Worm (Caenorhabditis elegans) whole organism, young adult: ENCODE results near the gene F14H3.6.

ENCODE experiments used
- F33H1.4 ChIP-seq: fragments of 200-800 bp; sonication (Bioruptor generic); IDR thresholded peaks from 2 replicates; pipeline ENCODE4 v1.3.6; 2022; ENCODE audit warnings: missing genetic modification reagents, missing genetic modification characterization, missing compliant biosample characterization
- F57A8.1 ChIP-seq: fragments of 200-800 bp; sonication (Bioruptor generic); optimal IDR thresholded peaks from 2 replicates; lab custom pipeline; 2018; ENCODE audit warnings: mild to moderate bottlenecking, missing genetic modification characterization, moderate library complexity, missing compliant biosample characterization
- K12H6.12 ChIP-seq: fragments of 200-800 bp; sonication (Bioruptor generic); optimal IDR thresholded peaks from 2 replicates; lab custom pipeline; 2018; ENCODE audit warnings: mild to moderate bottlenecking, missing genetic modification characterization, missing compliant biosample characterization
- Y53F4B.3 ChIP-seq: fragments of 200-800 bp; sonication (Bioruptor generic); IDR thresholded peaks from 2 replicates; pipeline ENCODE4 v1.3.6; 2022; ENCODE audit warnings: missing genetic modification reagents, missing genetic modification characterization, missing compliant biosample characterization
- Y56A3A.18 ChIP-seq: fragments of 200-800 bp; sonication (Bioruptor generic); IDR thresholded peaks from 2 replicates; pipeline ENCODE4 v1.3.6; 2022; ENCODE audit warnings: missing genetic modification reagents, missing genetic modification characterization, missing compliant biosample characterization
- Y95B8A.8 ChIP-seq: fragments of 200-800 bp; sonication (Bioruptor generic); IDR thresholded peaks from 2 replicates; pipeline ENCODE4 v1.3.6; 2022; ENCODE audit warnings: missing genetic modification reagents, missing genetic modification characterization, missing compliant biosample characterization
- ZK185.1 ChIP-seq: sonication (generic microtip); optimal IDR thresholded peaks from 2 replicates; lab custom pipeline; 2016; ENCODE audit warnings: mild to moderate bottlenecking, missing genetic modification characterization, missing compliant biosample characterization; ENCODE audit not compliant: poor library complexity, severe bottlenecking
- aptf-3 ChIP-seq: fragments of 200-800 bp; sonication (Bioruptor generic); IDR thresholded peaks from 2 replicates; pipeline ENCODE4 v1.3.6; 2022; ENCODE audit warnings: missing genetic modification characterization, missing compliant biosample characterization
- atf-7 ChIP-seq: sonication (generic microtip); optimal IDR thresholded peaks from 2 replicates; lab custom pipeline; 2017; ENCODE audit warnings: mild to moderate bottlenecking, missing genetic modification characterization, missing compliant biosample characterization
- athp-1 ChIP-seq: sonication (generic microtip); optimal IDR thresholded peaks from 2 replicates; lab custom pipeline; 2017; ENCODE audit warnings: mild to moderate bottlenecking, missing genetic modification characterization, missing compliant biosample characterization
- attf-3 ChIP-seq: fragments of 200-800 bp; sonication (Bioruptor generic); conservative IDR thresholded peaks from 2 replicates; pipeline ENCODE4 v1.3.6; 2022; ENCODE audit warnings: missing genetic modification reagents, missing genetic modification characterization, missing compliant biosample characterization
- cebp-2 ChIP-seq: fragments of 200-800 bp; sonication (Bioruptor generic); IDR thresholded peaks from 2 replicates; pipeline ENCODE4 v1.3.6; 2022; ENCODE audit warnings: missing genetic modification characterization, missing compliant biosample characterization
- ceh-100 ChIP-seq: fragments of 200-800 bp; sonication (Bioruptor generic); IDR thresholded peaks from 2 replicates; pipeline ENCODE4 v1.3.6; 2022; ENCODE audit warnings: missing genetic modification reagents, missing genetic modification characterization, missing compliant biosample characterization
- ceh-27 ChIP-seq: fragments of 200-800 bp; sonication (Bioruptor generic); optimal IDR thresholded peaks from 2 replicates; lab custom pipeline; 2018; ENCODE audit warnings: mild to moderate bottlenecking, missing genetic modification characterization, moderate library complexity, missing compliant biosample characterization
- ceh-79 ChIP-seq: sonication (generic microtip); optimal IDR thresholded peaks from 2 replicates; lab custom pipeline; 2017; ENCODE audit warnings: mild to moderate bottlenecking, missing genetic modification characterization, missing compliant biosample characterization
- die-1 ChIP-seq: sonication (generic microtip); optimal IDR thresholded peaks from 2 replicates; lab custom pipeline; 2016; ENCODE audit warnings: missing genotype, mild to moderate bottlenecking, missing genetic modification characterization, missing compliant biosample characterization
- dox-1 ChIP-seq: fragments of 200-800 bp; sonication (Bioruptor generic); IDR thresholded peaks from 2 replicates; pipeline ENCODE4 v1.3.6; 2022; ENCODE audit warnings: missing genetic modification reagents, missing genetic modification characterization, missing compliant biosample characterization
- dpl-1 ChIP-seq: fragments of 150-350 bp; optimal IDR thresholded peaks from 2 replicates; lab custom pipeline; 2014; ENCODE audit warnings: missing biosample characterization, missing genetic modification reagents, missing genetic modification characterization
- efl-1 ChIP-seq: fragments of 150-350 bp; optimal IDR thresholded peaks from 2 replicates; lab custom pipeline; 2014; ENCODE audit warnings: missing biosample characterization, missing genetic modification reagents, missing genetic modification characterization
- egl-18 ChIP-seq: fragments of 200-800 bp; sonication (Bioruptor generic); IDR thresholded peaks from 2 replicates; pipeline ENCODE4 v1.3.6; 2022; ENCODE audit warnings: missing genetic modification reagents, missing genetic modification characterization, missing compliant biosample characterization
- egl-44 ChIP-seq: fragments of 200-800 bp; sonication (Bioruptor generic); IDR thresholded peaks from 2 replicates; pipeline ENCODE4 v1.3.6; 2022; ENCODE audit warnings: missing genetic modification reagents, missing genetic modification characterization, missing compliant biosample characterization
- ets-4 ChIP-seq: fragments of 200-800 bp; sonication (Bioruptor generic); optimal IDR thresholded peaks from 2 replicates; lab custom pipeline; 2018; ENCODE audit warnings: mild to moderate bottlenecking, missing genetic modification characterization, missing compliant biosample characterization
- hlh-12 ChIP-seq: sonication (generic microtip); optimal IDR thresholded peaks from 2 replicates; lab custom pipeline; 2016; ENCODE audit warnings: missing genetic modification characterization, missing compliant biosample characterization
- let-526 ChIP-seq: fragments of 200-800 bp; sonication (Bioruptor generic); IDR thresholded peaks from 2 replicates; pipeline ENCODE4 v1.3.6; 2022; ENCODE audit warnings: missing genetic modification reagents, missing genetic modification characterization, missing compliant biosample characterization
- lin-54 ChIP-seq: fragments of 200-800 bp; sonication (Bioruptor generic); optimal IDR thresholded peaks from 2 replicates; lab custom pipeline; 2018; ENCODE audit warnings: mild to moderate bottlenecking, missing genetic modification characterization, missing compliant biosample characterization
- lsl-1 ChIP-seq: fragments of 200-800 bp; sonication (Bioruptor generic); optimal IDR thresholded peaks from 2 replicates; lab custom pipeline; 2018; ENCODE audit warnings: mild to moderate bottlenecking, missing genetic modification characterization, moderate library complexity, missing compliant biosample characterization
- madf-6 ChIP-seq: fragments of 200-800 bp; sonication (Bioruptor generic); IDR thresholded peaks from 2 replicates; pipeline ENCODE4 v1.3.6; 2022; ENCODE audit warnings: missing genetic modification reagents, missing genetic modification characterization, missing compliant biosample characterization
- mel-28 ChIP-seq: sonication (generic microtip); optimal IDR thresholded peaks from 2 replicates; lab custom pipeline; 2016; ENCODE audit warnings: borderline replicate concordance, mild to moderate bottlenecking, missing genetic modification characterization, missing compliant biosample characterization
- mxl-1 ChIP-seq: sonication (generic microtip); optimal IDR thresholded peaks from 2 replicates; lab custom pipeline; 2016; ENCODE audit warnings: missing genetic modification characterization, missing compliant biosample characterization
- nhr-120 ChIP-seq: fragments of 200-800 bp; sonication (Bioruptor generic); IDR thresholded peaks from 2 replicates; pipeline ENCODE4 v1.3.6; 2022; ENCODE audit warnings: missing genetic modification characterization, missing compliant biosample characterization
- pha-4 ChIP-seq: fragments of 150-350 bp; sonication (generic microtip); optimal IDR thresholded peaks from 2 replicates; lab custom pipeline; 2014; ENCODE audit warnings: missing biosample characterization, missing genetic modification reagents, missing genetic modification characterization
- unc-62 ChIP-seq: fragments of 150-350 bp; optimal IDR thresholded peaks from 2 replicates; lab custom pipeline; 2014; ENCODE audit warnings: missing biosample characterization, missing genetic modification reagents, missing genetic modification characterization
- xnd-1 ChIP-seq: sonication (generic microtip); optimal IDR thresholded peaks from 2 replicates; lab custom pipeline; 2016; ENCODE audit warnings: missing genotype, missing genetic modification reagents, missing genetic modification characterization, missing compliant biosample characterization
- zfh-2 ChIP-seq: fragments of 200-800 bp; sonication (Bioruptor generic); conservative IDR thresholded peaks from 2 replicates; pipeline ENCODE4 v1.3.6; 2022; ENCODE audit warnings: missing genetic modification reagents, missing genetic modification characterization, missing compliant biosample characterization
- ztf-18 ChIP-seq: sonication (generic microtip); optimal IDR thresholded peaks from 2 replicates; lab custom pipeline; 2016; ENCODE audit warnings: missing genotype, mild to moderate bottlenecking, missing genetic modification characterization, missing compliant biosample characterization
- ztf-6 ChIP-seq: fragments of 200-800 bp; sonication (Bioruptor generic); IDR thresholded peaks from 2 replicates; pipeline ENCODE4 v1.3.6; 2022; ENCODE audit warnings: missing genetic modification reagents, missing genetic modification characterization, missing compliant biosample characterization

Gene F14H3.6

DNA sequence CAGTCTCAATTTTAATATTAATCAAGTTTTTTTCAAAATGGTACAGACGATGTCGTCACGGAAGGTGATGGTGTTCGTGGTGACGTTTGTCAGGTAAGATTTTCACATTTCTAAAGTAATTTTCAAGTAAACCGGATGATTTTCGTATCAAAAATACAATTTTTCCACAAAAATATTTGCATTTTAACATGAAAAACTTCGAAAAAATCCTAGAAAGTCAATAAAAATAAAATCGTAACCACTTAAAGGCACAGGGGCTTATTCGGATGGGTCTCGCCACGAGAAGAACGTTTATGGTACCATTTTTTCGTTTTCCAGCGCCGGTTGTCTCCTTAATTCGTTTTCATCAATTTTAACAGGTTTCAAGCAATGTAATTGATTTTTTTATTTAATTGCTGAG lies 34.4 kb downstream of the F14H3.6 start, which contains the start of gene T10C6.6 (continued):
- TF ChIP-seq ceh-100 (GFP tag; lab: Robert Waterston, UW) (no peak), attf-3 (GFP tag; lab: Robert Waterston, UW) (no peak), die-1 (tag; lab: Kevin White, UChicago) (no peak), pha-4 (no peak), lin-54 (GFP tag; lab: Kevin White, UChicago) (no peak), ceh-79 (peak; percentile 38), ZK185.1 (tag; lab: Kevin White, UChicago) (no peak), dox-1 (no peak), cebp-2 (GFP tag; lab: Robert Waterston, UW) (no peak)

DNA sequence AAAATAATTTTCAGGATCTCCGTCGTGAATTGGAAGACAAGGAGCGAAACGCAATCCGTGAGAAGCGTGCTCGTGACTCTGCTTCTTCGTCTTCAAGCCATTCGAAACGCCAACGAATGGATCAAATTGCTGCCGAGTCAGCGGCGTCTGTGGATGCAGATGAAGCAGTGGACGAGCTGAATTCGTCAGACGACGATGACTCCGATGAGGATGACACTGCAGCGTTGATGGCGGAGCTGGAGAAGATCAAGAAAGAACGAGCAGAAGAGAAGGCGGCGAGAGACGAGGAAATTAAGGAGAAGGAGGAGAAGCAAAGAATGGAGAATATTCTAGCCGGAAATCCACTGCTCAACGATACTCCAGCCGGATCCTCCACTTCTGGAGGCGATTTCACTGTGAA lies 35.1 kb downstream of the F14H3.6 start:
- TF ChIP-seq K12H6.12 (tag; lab: Kevin White, UChicago) (no peak), aptf-3 (GFP tag; lab: Robert Waterston, UW) (no peak), nhr-120 (no peak), let-526 (no peak), zfh-2 (GFP tag; lab: Robert Waterston, UW) (peak; percentile 79), xnd-1 (tag; lab: Kevin White, UChicago) (no peak)

DNA sequence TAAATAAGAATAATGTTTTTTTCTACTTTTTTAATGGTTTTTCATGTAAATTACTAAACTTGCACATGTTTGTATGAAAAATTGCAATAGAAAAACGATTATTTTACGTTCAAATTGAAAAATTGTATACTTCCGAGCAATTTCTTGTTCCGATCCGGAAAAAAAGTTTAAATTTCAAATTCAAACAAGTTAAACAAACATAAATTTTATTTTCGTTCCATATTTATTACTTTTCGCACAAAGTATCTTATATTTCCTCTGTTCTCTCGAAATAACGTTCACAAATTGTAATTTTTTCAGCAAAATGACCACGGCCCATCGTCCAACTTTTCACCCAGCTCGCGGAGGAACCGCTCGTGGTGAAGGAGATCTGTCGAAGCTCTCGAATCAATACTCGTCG lies 35.6 kb downstream of the F14H3.6 start, which contains the start of gene cwc-15:
TSS of gene cwc-15 (plus strand) at position 301 of the 400 bp plus-strand sequence.
- no peak for TF ChIP-seq Y53F4B.3 (GFP tag; lab: Robert Waterston, UW)

DNA sequence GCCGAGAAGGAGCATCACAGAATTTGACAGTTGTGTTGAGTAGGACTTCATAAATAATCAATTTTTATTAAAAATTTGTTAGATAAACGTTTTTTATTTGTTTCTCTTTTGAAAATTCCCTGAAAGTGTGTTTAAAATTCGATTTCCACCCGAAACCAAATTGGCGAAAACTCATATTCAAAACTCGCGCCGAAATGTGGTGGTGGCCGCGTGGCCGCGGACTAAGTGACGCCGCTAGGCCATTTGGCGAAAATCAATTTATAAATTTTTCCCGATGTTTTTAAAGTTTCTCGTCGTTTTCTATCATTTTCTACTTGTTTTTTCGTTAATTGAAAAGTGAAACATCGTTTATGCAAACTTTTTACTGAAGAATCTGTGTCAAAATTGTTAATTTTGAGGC lies 36.1 kb downstream of the F14H3.6 start:
- no peak for TF ChIP-seq ztf-6 (GFP tag; lab: Robert Waterston, UW)
- TF ChIP-seq lsl-1 (GFP tag; lab: Kevin White, UChicago), result peak; percentile 16
- no peak for TF ChIP-seq Y56A3A.18 (GFP tag; lab: Robert Waterston, UW)
- TF ChIP-seq dox-1, result 0 out of 2 replicates have a peak, but pooled peaks have one; percentile 26
- TF ChIP-seq hlh-12 (tag; lab: Kevin White, UChicago), result no peak
- no peak for TF ChIP-seq mel-28 (tag; lab: Kevin White, UChicago)
- TF ChIP-seq egl-44 (GFP tag; lab: Robert Waterston, UW), result 0 out of 2 replicates have a peak, but pooled peaks have one; percentile 25
- no peak for TF ChIP-seq unc-62
- no peak for TF ChIP-seq Y95B8A.8 (GFP tag; lab: Robert Waterston, UW)
- TF ChIP-seq athp-1 (tag; lab: Kevin White, UChicago), result no peak
- peak; percentile 90 for TF ChIP-seq lin-54 (GFP tag; lab: Kevin White, UChicago)
- TF ChIP-seq F57A8.1, result no peak
- no peak for TF ChIP-seq F33H1.4
- no peak for TF ChIP-seq ztf-18 (tag; lab: Kevin White, UChicago)
- TF ChIP-seq mxl-1 (tag; lab: Kevin White, UChicago), result no peak
- peak; percentile 59 for TF ChIP-seq efl-1 (GFP tag; lab: Kevin White, UChicago)
- no peak; the same call in 1 of the 2 replicates for TF ChIP-seq madf-6
- no peak for TF ChIP-seq egl-18 (GFP tag; lab: Robert Waterston, UW)
- TF ChIP-seq dpl-1 (GFP tag; lab: Kevin White, UChicago), result peak; percentile 59
- TF ChIP-seq ets-4 (GFP tag; lab: Kevin White, UChicago), result no peak
- no peak for TF ChIP-seq atf-7
- TF ChIP-seq ceh-27 (GFP tag; lab: Kevin White, UChicago), result peak; percentile 62
- peak; percentile 47 for TF ChIP-seq ZK185.1 (tag; lab: Kevin White, UChicago)
